Worm (Caenorhabditis elegans) whole organism, L4 larva: ENCODE results near the gene Y39G8B.10.
A peak's percentile ranks its signal among the peaks of the same experiment; 100 is the strongest.

Experiments
- F44E2.7 ChIP-seq: fragments of 200-800 bp; sonication (Bioruptor generic); IDR thresholded peaks from 2 replicates; pipeline ENCODE4 v2.1.2; 2022; ENCODE audit warnings: missing genetic modification characterization, missing compliant biosample characterization
- ama-1 ChIP-seq: fragments of 150-350 bp; optimal IDR thresholded peaks from 2 replicates; lab custom pipeline; 2014; ENCODE audit warnings: inconsistent platforms, mixed read lengths
- ces-1 ChIP-seq: fragments of 150-350 bp; sonication (generic microtip); optimal IDR thresholded peaks from 4 replicates; lab custom pipeline; 2014; ENCODE audit warnings: missing biosample characterization, missing genetic modification reagents, missing genetic modification characterization
- fkh-10 ChIP-seq: fragments of 150-350 bp; optimal IDR thresholded peaks from 2 replicates; lab custom pipeline; 2014; ENCODE audit warnings: missing biosample characterization, missing genetic modification reagents, missing genetic modification characterization
- fos-1 ChIP-seq: fragments of 150-350 bp; optimal IDR thresholded peaks from 2 replicates; lab custom pipeline; 2014; ENCODE audit warnings: missing biosample characterization, missing genetic modification characterization
- jun-1 ChIP-seq: fragments of 150-350 bp; optimal IDR thresholded peaks from 2 replicates; lab custom pipeline; 2014; ENCODE audit warnings: missing biosample characterization, missing genetic modification reagents, missing genetic modification characterization
- lin-15B ChIP-seq: fragments of 150-350 bp; sonication (generic microtip); optimal IDR thresholded peaks from 3 replicates; lab custom pipeline; 2014; ENCODE audit warnings: missing biosample characterization, missing genetic modification characterization
- mdl-1 ChIP-seq, 2 experiments: fragments of 150-350 bp in 1 of 2; sonication (generic microtip) in 1 of 2; optimal IDR thresholded peaks; 2 replicates each; lab custom pipeline; 2014 to 2017; ENCODE audit warnings: missing biosample characterization in 2 of 2, missing genetic modification characterization in 2 of 2
- skn-1 ChIP-seq: fragments of 150-350 bp; optimal IDR thresholded peaks from 2 replicates; lab custom pipeline; 2014; ENCODE audit warnings: missing biosample characterization, missing genetic modification characterization

DNA sequence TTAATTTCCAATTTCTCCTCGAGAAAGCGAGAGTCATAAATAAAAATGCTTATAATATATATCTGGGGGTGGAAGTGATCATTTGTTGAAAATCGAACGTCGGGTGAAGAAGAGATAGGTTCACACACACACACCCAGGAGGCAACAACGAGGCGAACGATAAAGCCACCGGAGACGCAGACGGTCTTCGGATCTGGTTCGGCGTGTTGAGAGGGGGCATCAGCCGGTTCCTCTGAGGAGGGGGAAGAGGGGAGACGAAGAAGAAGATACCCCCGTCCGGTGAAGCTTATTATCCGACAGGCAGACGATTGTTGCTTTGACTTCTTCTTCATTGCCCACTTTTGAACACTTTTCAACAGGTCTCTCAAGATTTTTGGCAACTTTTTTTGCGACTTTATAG lies 21.9 kb upstream of the Y39G8B.10 start:
- TF ChIP-seq mdl-1 (tag; optimal IDR thresholded peaks at IDR 0.05; lab: Kevin White, UChicago), result peak in 1 of 2 experiments; percentile 7
- TF ChIP-seq F44E2.7 (GFP tag; lab: Robert Waterston, UW), result no peak
- TF ChIP-seq jun-1 (tag; lab: Kevin White, UChicago), result no peak
- no peak for TF ChIP-seq ces-1 (GFP tag; lab: Kevin White, UChicago)
- TF ChIP-seq skn-1 (tag; lab: Kevin White, UChicago), result no peak
- no peak for TF ChIP-seq lin-15B (tag; lab: Kevin White, UChicago)
- TF ChIP-seq fkh-10 (GFP tag; lab: Kevin White, UChicago), result no peak
- TF ChIP-seq ama-1 (lab: Kevin White, UChicago), result no peak
- no peak for TF ChIP-seq fos-1 (tag; lab: Kevin White, UChicago)
